Fruit fly (Drosophila melanogaster): ENCODE results near the gene p.

The p gene

DNA sequence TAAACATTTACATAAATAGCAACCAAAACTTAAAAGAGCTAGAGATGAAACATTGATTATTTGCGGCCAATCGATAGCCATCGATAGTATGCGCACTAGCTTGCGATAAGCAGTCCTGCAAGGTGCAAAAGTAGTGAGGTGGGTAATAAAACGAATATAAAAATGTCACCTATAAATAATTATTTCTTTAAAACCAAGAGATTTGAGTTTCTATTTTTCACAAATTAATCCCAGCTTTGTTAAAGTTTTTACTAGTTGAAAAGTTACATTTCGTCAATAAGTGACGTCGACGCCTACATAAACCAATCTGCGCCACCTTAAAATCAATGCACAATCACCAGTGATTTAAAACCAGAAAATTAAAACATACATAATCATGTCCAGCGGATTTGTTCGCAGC is 19.7 kb downstream of the p start, which contains the start of the genes Mkk4 and SLIRP2:
Gene Mkk4 (minus strand): TSS at position 56 of the 400 bp plus-strand sequence.
Gene SLIRP2 (plus strand): TSS at position 344 of the 400 bp plus-strand sequence.
- TF ChIP-seq usp (GFP tag; optimal IDR thresholded peaks at IDR 0.05), result no peak
- peak; percentile 99 for TF ChIP-seq unpg (GFP tag; optimal IDR thresholded peaks at IDR 0.05)
- TF ChIP-seq lov (optimal IDR thresholded peaks at IDR 0.05), result no peak
- peak; percentile 99 for TF ChIP-seq lov (GFP tag; IDR thresholded peaks at IDR 0.05)
- peak; percentile 99 for TF ChIP-seq tx (GFP tag; optimal IDR thresholded peaks at IDR 0.05)
- TF ChIP-seq klu (GFP tag; IDR thresholded peaks at IDR 0.05), result peak; percentile 98
- TF ChIP-seq CG6813 (GFP tag; optimal IDR thresholded peaks at IDR 0.05), result peak; percentile 98
- peak; percentile 98 for TF ChIP-seq YL-1 (GFP tag; optimal IDR thresholded peaks at IDR 0.05)
- peak; percentile 100 for TF ChIP-seq CG12391 (tag; optimal IDR thresholded peaks at IDR 0.05)
- peak; percentile 99 for TF ChIP-seq cato (GFP tag; optimal IDR thresholded peaks at IDR 0.05; ENCODE audit: borderline replicate concordance)
- TF ChIP-seq Stat92E (GFP tag; optimal IDR thresholded peaks at IDR 0.05), result peak in 1 of 3 experiments; percentile 95
- peak; percentile 93 for TF ChIP-seq CG30020 (tag; optimal IDR thresholded peaks at IDR 0.05)
- TF ChIP-seq ranshi (GFP tag; IDR thresholded peaks at IDR 0.05), result peak; percentile 99
- peak; percentile 99 for TF ChIP-seq sisA (GFP tag; IDR thresholded peaks at IDR 0.05)
- TF ChIP-seq CG11247 (GFP tag; IDR thresholded peaks at IDR 0.05), result peak; percentile 99
- TF ChIP-seq tio (GFP tag; optimal IDR thresholded peaks at IDR 0.05), result peak; percentile 99
- peak; percentile 100 for TF ChIP-seq CG6689 (GFP tag; IDR thresholded peaks at IDR 0.05)
- TF ChIP-seq Abd-B (GFP tag; optimal IDR thresholded peaks at IDR 0.05), result peak; percentile 99
- TF ChIP-seq CG12942 (GFP tag; optimal IDR thresholded peaks at IDR 0.05), result peak; percentile 98
- peak; percentile 96 for TF ChIP-seq CG10267 (tag; optimal IDR thresholded peaks at IDR 0.05)
- peak; percentile 99 for TF ChIP-seq CHES-1-like (GFP tag; optimal IDR thresholded peaks at IDR 0.05)
- TF ChIP-seq CG2875 (GFP tag; optimal IDR thresholded peaks at IDR 0.05), result peak; percentile 98
- peak; percentile 98 for TF ChIP-seq wdn (GFP tag; IDR thresholded peaks at IDR 0.05)
- peak; percentile 87 for TF ChIP-seq CG10321 (GFP tag; IDR thresholded peaks at IDR 0.05)
- TF ChIP-seq CG8089 (GFP tag; optimal IDR thresholded peaks at IDR 0.05), result peak; percentile 99
- peak; percentile 99 for TF ChIP-seq CG33213 (GFP tag; optimal IDR thresholded peaks at IDR 0.05)
- TF ChIP-seq Bteb2 (GFP tag; optimal IDR thresholded peaks at IDR 0.05), result peak; percentile 99
- TF ChIP-seq CG9797 (GFP tag; optimal IDR thresholded peaks at IDR 0.05), result peak; percentile 64
- TF ChIP-seq CG30403 (GFP tag; optimal IDR thresholded peaks at IDR 0.05), result peak; percentile 100
- TF ChIP-seq eve (GFP tag; optimal IDR thresholded peaks at IDR 0.05), result peak in 1 of 2 experiments; percentile 7
- TF ChIP-seq CG8290 (GFP tag; optimal IDR thresholded peaks at IDR 0.05), result peak; percentile 97
- peak; percentile 91 to 96 for TF ChIP-seq CG8290 (tag; optimal IDR thresholded peaks at IDR 0.05)
- TF ChIP-seq lmd (GFP tag; IDR thresholded peaks at IDR 0.05), result peak; percentile 99
- TF ChIP-seq slp2 (GFP tag; optimal IDR thresholded peaks at IDR 0.05), result peak; percentile 99
- TF ChIP-seq CG31365 (tag; optimal IDR thresholded peaks at IDR 0.05), result peak; percentile 89
- TF ChIP-seq gem (tag; optimal IDR thresholded peaks at IDR 0.05), result peak; percentile 100
- TF ChIP-seq Ssrp (tag; optimal IDR thresholded peaks at IDR 0.05), result peak; percentile 99
- TF ChIP-seq CG2678 (tag; optimal IDR thresholded peaks at IDR 0.05), result peak; percentile 99
- peak; percentile 98 for TF ChIP-seq Mes4 (GFP tag; optimal IDR thresholded peaks at IDR 0.05)
- peak; percentile 95 for TF ChIP-seq cwo (GFP tag; optimal IDR thresholded peaks at IDR 0.05)
- TF ChIP-seq CG11723 (GFP tag; optimal IDR thresholded peaks at IDR 0.05), result peak; percentile 98
- peak; percentile 97 for TF ChIP-seq salm (tag; optimal IDR thresholded peaks at IDR 0.05)
- peak; percentile 98 for TF ChIP-seq lbe (GFP tag; optimal IDR thresholded peaks at IDR 0.05)
- peak; percentile 99 for TF ChIP-seq Dek (tag; optimal IDR thresholded peaks at IDR 0.05)
- TF ChIP-seq stwl (tag; optimal IDR thresholded peaks at IDR 0.05), result peak; percentile 90
- peak; percentile 98 for TF ChIP-seq NC2α (GFP tag; optimal IDR thresholded peaks at IDR 0.05)
- no peak for TF ChIP-seq Tbp (GFP tag; optimal IDR thresholded peaks at IDR 0.05)
- peak; percentile 80 for TF ChIP-seq inv (GFP tag; IDR thresholded peaks at IDR 0.05; ENCODE audit: partially characterized antibody)
- TF ChIP-seq Aef1 (GFP tag; IDR thresholded peaks at IDR 0.05), result peak; percentile 99
- peak; percentile 95 for TF ChIP-seq Bdp1 (GFP tag; optimal IDR thresholded peaks at IDR 0.05)
- TF ChIP-seq CG8924 (tag; optimal IDR thresholded peaks at IDR 0.05), result peak; percentile 99

All from whole organism, embryonic.